Worm (Caenorhabditis elegans): ENCODE results near the gene cacn-1.

cacn-1 gene

DNA sequence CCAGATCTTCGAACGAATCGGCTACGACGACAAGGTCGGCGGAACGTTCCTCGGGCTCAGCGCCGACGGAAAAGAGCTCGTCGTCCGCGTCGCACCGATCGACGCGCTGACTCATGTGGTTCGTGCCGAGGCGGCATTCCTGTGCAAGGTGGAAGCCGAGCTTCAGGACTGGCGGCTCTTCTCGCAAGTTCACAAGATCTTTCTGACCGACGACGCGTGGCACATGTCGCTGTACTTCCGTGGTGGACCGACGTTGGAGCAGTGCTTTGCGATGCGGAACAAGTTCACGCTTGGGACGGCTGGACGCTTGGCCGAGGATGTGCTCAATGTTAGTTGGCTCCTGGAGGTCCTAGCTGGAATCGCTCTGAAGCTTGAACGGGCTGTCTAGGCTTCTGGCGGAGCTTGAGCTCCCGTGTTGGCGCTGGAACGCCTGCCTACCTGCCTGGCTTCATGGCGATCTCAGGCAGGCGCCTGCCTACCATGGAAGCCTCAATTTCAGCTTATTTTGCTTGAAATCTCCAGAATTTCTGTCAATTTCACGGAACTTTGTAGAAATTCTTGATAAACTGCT lies 3.0 kb downstream of the cacn-1 start:
- TF ChIP-seq dao-5 (tag; optimal IDR thresholded peaks at IDR 0.05), result no peak
- no peak for TF ChIP-seq him-1 (tag; optimal IDR thresholded peaks at IDR 0.05)
- no peak for TF ChIP-seq W03F9.2 (tag; optimal IDR thresholded peaks at IDR 0.05)

DNA sequence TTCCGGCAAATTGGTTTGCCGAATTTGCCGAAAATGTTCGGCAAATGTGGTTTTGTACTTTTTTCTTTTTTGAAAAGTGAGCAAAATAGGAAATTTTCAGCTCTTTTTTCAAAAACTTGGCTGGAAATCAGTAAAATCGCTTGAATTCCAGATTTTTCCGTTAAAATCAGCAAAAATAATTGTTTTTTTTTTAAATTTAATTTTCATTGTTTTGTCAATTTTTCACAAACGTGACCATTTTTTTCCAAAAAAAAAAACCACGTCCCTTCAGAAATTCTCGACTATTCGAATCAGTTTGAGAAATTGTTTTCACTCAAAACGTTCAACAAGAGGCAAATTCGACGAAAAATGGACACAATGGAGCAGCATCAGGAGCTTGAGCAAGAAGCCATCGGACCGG lies 4.4 kb downstream of the cacn-1 start, which contains the start of gene K09E4.1:
Gene K09E4.1 (plus strand): TSS at position 301 of the 400 bp plus-strand sequence.
- TF ChIP-seq dao-5 (tag; optimal IDR thresholded peaks at IDR 0.05) (no peak), W03F9.2 (tag; optimal IDR thresholded peaks at IDR 0.05) (no peak), him-1 (tag; optimal IDR thresholded peaks at IDR 0.05) (no peak)

DNA sequence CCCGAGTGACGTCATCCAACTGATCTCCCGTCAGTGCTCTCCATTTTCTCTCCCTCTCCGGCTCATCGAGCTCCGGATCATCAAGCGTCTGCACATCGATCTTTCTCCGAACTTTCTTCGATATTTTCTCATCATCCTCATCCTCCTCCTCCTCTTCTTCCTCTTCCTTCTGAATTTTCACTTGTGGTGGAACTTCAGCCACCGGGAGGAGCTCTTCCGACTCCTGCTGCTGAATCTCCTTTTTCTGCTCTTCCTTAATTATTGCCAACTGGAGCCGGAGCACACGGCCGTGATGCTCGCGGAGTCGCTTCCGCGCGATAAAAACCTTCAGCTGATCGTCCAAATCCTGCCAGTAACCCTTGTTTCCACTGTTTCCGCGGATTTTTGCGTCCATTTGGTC lies 5.6 kb downstream of the cacn-1 start:
- no peak for TF ChIP-seq W03F9.2 (tag; optimal IDR thresholded peaks at IDR 0.05)
- no peak for TF ChIP-seq him-1 (tag; optimal IDR thresholded peaks at IDR 0.05)
- no peak for TF ChIP-seq dao-5 (tag; optimal IDR thresholded peaks at IDR 0.05)

DNA sequence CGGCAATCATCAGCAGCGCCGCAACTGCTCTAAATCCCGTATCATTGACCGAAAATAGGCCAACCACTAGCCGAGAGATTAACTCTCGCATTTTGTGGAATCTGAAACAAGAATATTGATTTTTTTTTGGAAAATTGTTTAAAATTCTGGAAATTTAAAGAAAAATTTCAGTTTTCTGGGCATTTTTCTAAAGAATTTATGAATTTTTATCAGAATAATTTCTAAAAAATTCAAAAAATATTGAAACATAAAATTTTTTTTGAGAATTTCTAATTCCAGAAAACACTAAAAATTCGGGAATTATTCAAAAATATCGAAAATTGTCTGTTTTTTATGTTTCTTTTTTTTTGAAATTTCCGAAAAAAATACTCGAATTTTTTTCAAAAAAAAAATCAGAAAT lies 9.2 kb downstream of the cacn-1 start, which contains the start of gene algn-3:
Gene algn-3 (minus strand): TSS at position 101 of the 400 bp plus-strand sequence.
- no peak for TF ChIP-seq dao-5 (tag; optimal IDR thresholded peaks at IDR 0.05)
- TF ChIP-seq W03F9.2 (tag; optimal IDR thresholded peaks at IDR 0.05), result no peak
- no peak for TF ChIP-seq him-1 (tag; optimal IDR thresholded peaks at IDR 0.05)

DNA sequence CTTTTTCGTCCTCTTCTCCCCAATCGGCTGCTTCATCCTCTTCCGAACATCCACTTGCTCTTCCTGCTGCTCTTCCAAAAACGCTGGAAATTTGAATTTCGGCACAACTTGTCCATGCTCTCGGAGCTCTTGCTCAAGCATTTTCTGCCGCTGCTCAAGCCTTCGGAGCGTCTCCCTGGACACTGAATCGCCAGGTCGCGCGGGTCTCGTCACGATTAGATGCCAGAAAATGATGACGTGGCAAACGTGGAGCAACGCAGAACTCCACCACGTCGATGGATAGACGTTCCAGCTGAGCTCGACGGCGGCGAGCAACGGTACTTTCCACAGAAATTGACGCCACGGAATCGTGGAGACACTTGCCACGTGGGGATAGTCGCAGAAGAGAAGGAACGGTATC lies 12.8 kb downstream of the cacn-1 start:
- TF ChIP-seq W03F9.2 (tag; optimal IDR thresholded peaks at IDR 0.05), result no peak
- TF ChIP-seq dao-5 (tag; optimal IDR thresholded peaks at IDR 0.05), result no peak
- no peak for TF ChIP-seq him-1 (tag; optimal IDR thresholded peaks at IDR 0.05)

DNA sequence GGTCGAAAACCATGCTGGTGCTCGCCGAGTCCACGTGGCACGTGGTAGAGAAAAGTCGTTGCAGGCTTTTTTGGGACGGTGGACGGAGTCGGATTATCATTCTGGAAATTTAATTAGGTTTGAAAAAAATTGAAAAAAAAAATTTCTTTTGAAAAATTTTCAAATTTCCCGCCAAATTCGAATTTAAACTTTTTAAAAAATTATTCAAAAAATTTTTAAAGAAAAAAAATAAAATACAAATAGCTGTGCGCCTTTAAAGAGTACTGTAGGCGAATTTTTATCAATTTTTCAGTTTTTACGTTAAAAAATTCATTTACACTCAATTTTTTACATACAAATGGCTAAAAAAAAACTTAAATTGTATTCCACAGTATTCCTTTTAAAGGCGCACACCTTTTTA lies 15.1 kb downstream of the cacn-1 start, which contains the start of gene K09E4.3:
Gene K09E4.3 (minus strand): TSS at position 101 of the 400 bp plus-strand sequence.
- no peak for TF ChIP-seq dao-5 (tag; optimal IDR thresholded peaks at IDR 0.05)
- TF ChIP-seq W03F9.2 (tag; optimal IDR thresholded peaks at IDR 0.05), result no peak
- TF ChIP-seq him-1 (tag; optimal IDR thresholded peaks at IDR 0.05), result no peak

DNA sequence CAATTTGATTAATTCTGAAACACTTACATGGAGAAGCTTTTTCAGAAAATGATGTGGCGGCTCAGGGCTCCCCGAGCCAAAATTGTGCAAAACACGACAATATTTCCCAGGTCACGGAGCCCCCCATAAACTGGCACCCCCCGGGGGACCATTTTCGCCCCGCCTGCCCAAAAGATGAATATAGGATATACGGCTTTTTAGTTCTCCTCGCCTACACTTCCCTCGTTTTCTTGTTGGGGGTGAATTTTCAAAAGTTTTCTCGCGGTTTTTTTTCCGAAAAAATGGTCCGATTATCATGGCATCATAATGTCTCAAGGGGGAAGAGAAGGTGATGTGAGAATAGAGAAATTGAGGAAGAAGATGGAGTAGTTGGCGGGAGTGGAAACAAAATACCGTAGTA lies 19.9 kb downstream of the cacn-1 start, which contains the start of gene K09E4.4:
Gene K09E4.4 (minus strand): TSS at position 101 of the 400 bp plus-strand sequence.
- TF ChIP-seq him-1 (tag; optimal IDR thresholded peaks at IDR 0.05) (no peak), dao-5 (tag; optimal IDR thresholded peaks at IDR 0.05) (no peak), W03F9.2 (tag; optimal IDR thresholded peaks at IDR 0.05) (no peak)

ce11 chrII:14118391-14118790 lies 23.6 kb downstream of the cacn-1 start:
- TF ChIP-seq W03F9.2 (tag; optimal IDR thresholded peaks at IDR 0.05), result no peak

ce11 chrII:14112842-14113241 lies 29.1 kb downstream of the cacn-1 start:
- TF ChIP-seq W03F9.2 (tag; optimal IDR thresholded peaks at IDR 0.05) (no peak), him-1 (tag; optimal IDR thresholded peaks at IDR 0.05) (no peak), dao-5 (tag; optimal IDR thresholded peaks at IDR 0.05) (no peak)

ce11 chrII:14109184-14109664 lies 32.7 kb downstream of the cacn-1 start, which contains the start of gene cpg-7:
Gene cpg-7 (minus strand): TSS chrII:14109234.
- TF ChIP-seq him-1 (tag; optimal IDR thresholded peaks at IDR 0.05), result no peak
- TF ChIP-seq W03F9.2 (tag; optimal IDR thresholded peaks at IDR 0.05), result no peak

DNA sequence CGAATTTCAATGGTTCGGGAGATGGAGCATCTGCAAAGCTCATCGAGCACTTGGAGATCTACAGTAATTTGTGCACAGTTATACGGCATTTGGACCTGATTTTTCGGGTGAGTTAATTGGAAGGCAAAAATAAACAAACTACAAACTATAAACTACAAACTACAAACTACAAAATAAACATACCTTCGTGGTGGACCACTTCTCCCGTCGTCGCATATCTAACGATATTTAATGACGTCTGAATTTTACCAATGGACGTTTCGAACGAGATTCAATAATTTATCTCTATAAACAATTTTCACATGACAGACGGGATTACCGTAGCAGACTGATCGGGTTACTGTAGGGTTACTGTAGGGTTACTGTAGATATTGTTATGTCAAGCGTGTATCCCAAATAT lies 35.8 kb downstream of the cacn-1 start:
- TF ChIP-seq dao-5 (tag; optimal IDR thresholded peaks at IDR 0.05) (no peak), him-1 (tag; optimal IDR thresholded peaks at IDR 0.05) (no peak), W03F9.2 (tag; optimal IDR thresholded peaks at IDR 0.05) (no peak)

- no peak for TF ChIP-seq W03F9.2 (tag; optimal IDR thresholded peaks at IDR 0.05)
- no peak for TF ChIP-seq him-1 (tag; optimal IDR thresholded peaks at IDR 0.05)
- no peak for TF ChIP-seq dao-5 (tag; optimal IDR thresholded peaks at IDR 0.05)
These were observed 37.5 kb downstream of the cacn-1 start, which contains the start of gene gur-4 for ce11 chrII:14104470-14104869. Gene gur-4 (plus strand): TSS chrII:14104770.

DNA sequence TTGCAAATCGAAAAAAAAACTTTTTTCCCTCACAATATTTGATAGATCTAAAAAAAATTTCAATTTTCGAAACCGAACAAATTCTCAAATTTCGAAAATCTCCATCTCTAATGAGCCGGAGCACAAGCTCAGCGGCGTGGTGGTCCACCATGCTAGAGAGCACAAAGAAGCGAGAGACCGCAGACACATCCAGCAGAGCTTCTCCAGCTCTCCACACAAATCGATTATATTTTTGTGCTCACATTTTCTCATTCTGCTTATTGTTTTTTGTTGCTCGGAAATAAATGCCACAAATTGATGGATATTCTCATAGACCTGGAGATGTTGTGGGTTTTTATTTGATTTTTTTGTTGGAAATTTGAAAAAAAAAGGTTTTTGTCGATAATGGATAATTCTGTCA lies 39.8 kb downstream of the cacn-1 start:
- TF ChIP-seq dao-5 (tag; optimal IDR thresholded peaks at IDR 0.05) (no peak), him-1 (tag; optimal IDR thresholded peaks at IDR 0.05) (no peak), W03F9.2 (tag; optimal IDR thresholded peaks at IDR 0.05) (no peak)

DNA sequence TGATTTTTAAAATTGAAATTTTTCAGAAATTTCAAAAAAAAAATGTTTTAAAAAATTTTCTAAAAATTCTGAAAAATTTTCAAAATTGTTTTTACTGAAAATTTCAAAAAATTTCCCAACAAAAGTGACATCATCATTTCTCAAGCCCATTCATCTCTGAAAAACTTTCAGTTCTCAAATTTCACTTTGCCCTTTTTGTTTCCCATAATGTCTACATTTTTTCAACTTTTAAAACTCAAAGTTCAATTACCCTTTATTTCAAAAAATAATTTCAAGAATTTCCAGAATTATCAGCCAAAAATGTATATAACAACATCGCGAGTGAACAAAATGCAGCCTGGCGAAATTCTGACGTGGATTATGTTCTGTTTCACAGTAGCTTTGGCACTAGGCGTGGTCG lies 41.0 kb downstream of the cacn-1 start, which contains the start of gene bkip-1:
Gene bkip-1 (plus strand): TSS at position 301 of the 400 bp plus-strand sequence.
- TF ChIP-seq W03F9.2 (tag; optimal IDR thresholded peaks at IDR 0.05) (no peak), him-1 (tag; optimal IDR thresholded peaks at IDR 0.05) (no peak), dao-5 (tag; optimal IDR thresholded peaks at IDR 0.05) (no peak)

ce11 chrII:14098348-14098747 lies 43.6 kb downstream of the cacn-1 start:
- TF ChIP-seq W03F9.2 (tag; optimal IDR thresholded peaks at IDR 0.05) (no peak), dao-5 (tag; optimal IDR thresholded peaks at IDR 0.05) (no peak), him-1 (tag; optimal IDR thresholded peaks at IDR 0.05) (no peak)
